Fruit fly (Drosophila melanogaster): Measurements from ENCODE around the gene CG7606.

The CG7606 gene

DNA sequence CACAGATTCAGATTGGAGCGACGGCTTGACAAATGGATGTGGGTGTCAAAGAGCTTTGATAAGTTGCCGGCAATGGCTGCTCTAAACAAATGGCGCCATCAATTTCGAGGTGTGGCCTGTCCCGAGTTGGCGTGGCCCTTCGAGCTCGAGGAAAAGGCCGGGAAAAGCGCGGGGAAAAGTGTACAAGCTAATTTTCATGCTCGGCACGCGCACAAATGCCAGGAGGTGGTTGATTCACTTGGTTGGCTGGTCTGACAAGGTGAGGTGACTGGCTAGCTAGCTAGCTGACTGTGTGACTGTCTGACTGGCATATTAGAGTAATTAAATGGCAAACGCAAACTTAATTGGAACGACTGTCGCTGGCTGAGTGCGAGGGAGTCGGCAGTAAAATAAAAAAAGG is 5.5 kb downstream of the CG7606 start:
- TF ChIP-seq Nf-YC (tag; optimal IDR thresholded peaks at IDR 0.05) (peak; percentile 53), Med (GFP tag) (peak; percentile 36), Nf-YB (GFP tag; optimal IDR thresholded peaks at IDR 0.05) (peak; percentile 72), chn (GFP tag; optimal IDR thresholded peaks at IDR 0.05) (no peak)

DNA sequence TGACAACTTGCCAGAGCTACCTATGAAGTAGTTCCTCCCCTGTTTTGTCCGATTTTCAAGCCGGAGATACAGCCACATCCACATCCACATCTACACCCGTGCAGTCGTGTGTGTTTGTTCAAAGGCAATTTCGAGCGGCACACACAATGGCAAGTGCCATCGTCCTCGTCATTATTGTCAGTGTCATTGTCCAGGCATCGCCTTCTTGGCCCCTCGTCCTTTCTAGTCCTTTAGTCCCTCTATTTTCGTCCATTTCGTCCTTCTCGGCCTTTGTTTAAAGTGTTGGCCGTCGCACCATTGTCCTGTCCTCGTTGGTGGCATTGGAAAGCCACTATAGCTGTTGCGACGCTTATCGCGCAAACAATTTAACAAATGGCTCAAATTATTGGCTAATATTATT is 6.6 kb downstream of the CG7606 start:
- TF ChIP-seq Opbp (GFP tag; IDR thresholded peaks at IDR 0.05; ENCODE audit: partially characterized antibody) (0 out of 3 replicates have a peak, but pooled peaks have one; percentile 9), jigr1 (GFP tag; IDR thresholded peaks at IDR 0.05) (no peak), Bgb (GFP tag; IDR thresholded peaks at IDR 0.05; ENCODE audit: partially characterized antibody) (no peak), D (optimal IDR thresholded peaks at IDR 0.05) (peak; percentile 95), D (GFP tag; optimal IDR thresholded peaks at IDR 0.05) (no peak), Ets65A (GFP tag) (peak; percentile 18), tin (GFP tag; optimal IDR thresholded peaks at IDR 0.05) (no peak), PHDP (tag; optimal IDR thresholded peaks at IDR 0.05) (no peak), Ada2b (GFP tag; IDR thresholded peaks at IDR 0.05) (no peak), prd (optimal IDR thresholded peaks at IDR 0.05) (no peak), prd (GFP tag; IDR thresholded peaks at IDR 0.05) (0 out of 3 replicates have a peak, but pooled peaks have one; percentile 9)

- TF ChIP-seq cwo (GFP tag; optimal IDR thresholded peaks at IDR 0.05) (no peak), Nf-YC (tag; optimal IDR thresholded peaks at IDR 0.05) (no peak), Opbp (GFP tag; IDR thresholded peaks at IDR 0.05; ENCODE audit: partially characterized antibody) (peak; percentile 46; the same call in 1 of the 3 replicates), inv (GFP tag; IDR thresholded peaks at IDR 0.05; ENCODE audit: partially characterized antibody) (0 out of 2 replicates have a peak, but pooled peaks have one; percentile 23), HHEX (GFP tag; optimal IDR thresholded peaks at IDR 0.05) (no peak), seq (GFP tag; IDR thresholded peaks at IDR 0.05) (peak; percentile 60; the same call in 1 of the 2 replicates), Adf1 (GFP tag; IDR thresholded peaks at IDR 0.05) (peak; percentile 43; the same call in 1 of the 2 replicates), CG3847 (GFP tag; IDR thresholded peaks at IDR 0.05) (no peak), CG14710 (tag; optimal IDR thresholded peaks at IDR 0.05) (no peak), abd-A (tag; optimal IDR thresholded peaks at IDR 0.05) (peak; percentile 93), HmgD (GFP tag; optimal IDR thresholded peaks at IDR 0.05) (peak; percentile 66), exex (tag; optimal IDR thresholded peaks at IDR 0.05) (no peak), CG10543 (GFP tag; optimal IDR thresholded peaks at IDR 0.05) (no peak), CG9932 (GFP tag; IDR thresholded peaks at IDR 0.05) (peak; percentile 32; the same call in 1 of the 2 replicates), Doc3 (GFP tag; IDR thresholded peaks at IDR 0.05; ENCODE audit: partially characterized antibody) (0 out of 3 replicates have a peak, but pooled peaks have one; percentile 38), CG7786 (GFP tag; optimal IDR thresholded peaks at IDR 0.05) (no peak), lov (optimal IDR thresholded peaks at IDR 0.05) (no peak), lov (GFP tag; IDR thresholded peaks at IDR 0.05) (peak; percentile 91; the same call in 2 of the 3 replicates), bbx (GFP tag; IDR thresholded peaks at IDR 0.05; ENCODE audit: partially characterized antibody) (0 out of 2 replicates have a peak, but pooled peaks have one; percentile 35), Dll (GFP tag; IDR thresholded peaks at IDR 0.05; ENCODE audit: partially characterized antibody) (0 out of 4 replicates have a peak, but pooled peaks have one; percentile 34), Hey (tag; optimal IDR thresholded peaks at IDR 0.05) (peak; percentile 95), CG34224 (GFP tag; IDR thresholded peaks at IDR 0.05; ENCODE audit: partially characterized antibody) (peak; percentile 26; the same call in 1 of the 3 replicates), CG16813 (GFP tag; IDR thresholded peaks at IDR 0.05; ENCODE audit: partially characterized antibody) (peak; percentile 11; the same call in 1 of the 3 replicates), chinmo (GFP tag; IDR thresholded peaks at IDR 0.05; ENCODE audit: partially characterized antibody) (peak; percentile 85; the same call in 1 of the 4 replicates), CG31224 (GFP tag; IDR thresholded peaks at IDR 0.05) (peak; percentile 98), pita (GFP tag; optimal IDR thresholded peaks at IDR 0.05) (peak; percentile 57), odd (GFP tag; optimal IDR thresholded peaks at IDR 0.05) (no peak), br (optimal IDR thresholded peaks at IDR 0.05) (no peak), Scr (GFP tag; IDR thresholded peaks at IDR 0.05; ENCODE audit: partially characterized antibody) (peak; percentile 40), CG8478 (optimal IDR thresholded peaks at IDR 0.05) (peak; percentile 91), CG11398 (GFP tag; optimal IDR thresholded peaks at IDR 0.05) (no peak), CG13287 (GFP tag; IDR thresholded peaks at IDR 0.05; ENCODE audit: partially characterized antibody) (peak; percentile 43), crol (GFP tag; IDR thresholded peaks at IDR 0.05) (peak; percentile 90), pzg (GFP tag; optimal IDR thresholded peaks at IDR 0.05) (peak; percentile 19)
Observed at dm6 chr3R:17603717-17604116, 7.4 kb downstream of the CG7606 start.
